Worm (Caenorhabditis elegans) whole organism, young adult: ENCODE data around the gene C01G5.3.
A peak's percentile ranks its signal among the peaks of the same experiment; 100 is the strongest.
"Not testable (repeated sequence)": the region's sequence is repeated elsewhere in the genome, so short reads cannot be mapped to it uniquely, and the experiment has no call there.

ENCODE experiments used
- B0261.1 ChIP-seq: sonication (generic microtip); optimal IDR thresholded peaks from 2 replicates; lab custom pipeline; 2016; ENCODE audit warnings: mild to moderate bottlenecking, missing genetic modification characterization, moderate library complexity, missing compliant biosample characterization
- B0336.3 ChIP-seq: fragments of 200-800 bp; sonication (Bioruptor generic); IDR thresholded peaks from 2 replicates; pipeline ENCODE4 v1.3.6; 2022; ENCODE audit warnings: missing genetic modification characterization, missing compliant biosample characterization
- F10E7.11 ChIP-seq: sonication (generic microtip); optimal IDR thresholded peaks from 2 replicates; lab custom pipeline; 2017; ENCODE audit warnings: mild to moderate bottlenecking, missing genetic modification characterization, moderate library complexity, missing compliant biosample characterization
- K11D2.4 ChIP-seq: fragments of 200-800 bp; sonication (Bioruptor generic); IDR thresholded peaks from 2 replicates; pipeline ENCODE4 v1.3.6; 2022; ENCODE audit warnings: missing genetic modification reagents, missing genetic modification characterization, missing compliant biosample characterization
- T26A5.8 ChIP-seq: sonication (generic microtip); optimal IDR thresholded peaks from 2 replicates; lab custom pipeline; 2016; ENCODE audit warnings: missing genetic modification characterization, missing compliant biosample characterization
- Y53G8AR.9 ChIP-seq: fragments of 200-800 bp; sonication (Bioruptor generic); conservative IDR thresholded peaks from 2 replicates; pipeline ENCODE4 v1.3.6; 2022; ENCODE audit warnings: missing genetic modification reagents, missing genetic modification characterization, missing compliant biosample characterization
- Y95B8A.8 ChIP-seq: fragments of 200-800 bp; sonication (Bioruptor generic); IDR thresholded peaks from 2 replicates; pipeline ENCODE4 v1.3.6; 2022; ENCODE audit warnings: missing genetic modification reagents, missing genetic modification characterization, missing compliant biosample characterization
- ZK185.1 ChIP-seq: sonication (generic microtip); optimal IDR thresholded peaks from 2 replicates; lab custom pipeline; 2016; ENCODE audit warnings: mild to moderate bottlenecking, missing genetic modification characterization, missing compliant biosample characterization; ENCODE audit not compliant: poor library complexity, severe bottlenecking
- ama-1 ChIP-seq, 3 experiments: fragments of 150-350 bp in 1 of 3; sonication (generic microtip) in 2 of 3; optimal IDR thresholded peaks; 2 replicates each; lab custom pipeline; 2014 to 2018; ENCODE audit warnings: missing biosample characterization in 2 of 3, missing genetic modification characterization in 2 of 3, missing genetic modification reagents in 2 of 3
- attf-5 ChIP-seq: fragments of 200-800 bp; sonication (Bioruptor generic); optimal IDR thresholded peaks from 2 replicates; lab custom pipeline; 2018; ENCODE audit warnings: mild to moderate bottlenecking, missing genetic modification characterization, missing compliant biosample characterization
- attf-6 ChIP-seq: fragments of 200-800 bp; sonication (Bioruptor generic); IDR thresholded peaks from 2 replicates; pipeline ENCODE4 v1.3.6; 2022; ENCODE audit warnings: missing genetic modification reagents, missing genetic modification characterization, missing compliant biosample characterization
- cebp-1 ChIP-seq, 2 experiments: fragments of 200-800 bp in 1 of 2; sonication (Bioruptor generic) in 1 of 2; sonication (generic microtip) in 1 of 2; IDR thresholded peaks in 1 of 2; optimal IDR thresholded peaks in 1 of 2; 2 replicates each; pipeline versions ENCODE4 v1.3.6 to Lab custom; 2017 to 2022; ENCODE audit warnings: missing compliant biosample characterization in 2 of 2, missing genetic modification characterization in 2 of 2, mild to moderate bottlenecking in 1 of 2, missing genetic modification reagents in 1 of 2, moderate library complexity in 1 of 2
- ceh-40 ChIP-seq: fragments of 200-800 bp; sonication (Bioruptor generic); IDR thresholded peaks from 2 replicates; pipeline ENCODE4 v1.3.6; 2022; ENCODE audit warnings: missing genetic modification characterization, missing compliant biosample characterization
- ceh-58 ChIP-seq: fragments of 200-800 bp; sonication (Bioruptor generic); IDR thresholded peaks from 2 replicates; pipeline ENCODE4 v1.3.6; 2022; ENCODE audit warnings: missing genetic modification characterization, missing compliant biosample characterization
- dox-1 ChIP-seq: fragments of 200-800 bp; sonication (Bioruptor generic); IDR thresholded peaks from 2 replicates; pipeline ENCODE4 v1.3.6; 2022; ENCODE audit warnings: missing genetic modification reagents, missing genetic modification characterization, missing compliant biosample characterization
- dpff-1 ChIP-seq: sonication (generic microtip); optimal IDR thresholded peaks from 2 replicates; lab custom pipeline; 2017; ENCODE audit warnings: mild to moderate bottlenecking, missing genetic modification characterization, missing compliant biosample characterization
- hlh-12 ChIP-seq: sonication (generic microtip); optimal IDR thresholded peaks from 2 replicates; lab custom pipeline; 2016; ENCODE audit warnings: missing genetic modification characterization, missing compliant biosample characterization
- hmg-1.2 ChIP-seq: fragments of 200-800 bp; sonication (Bioruptor generic); IDR thresholded peaks from 2 replicates; pipeline ENCODE4 v1.3.6; 2022; ENCODE audit warnings: missing genetic modification reagents, missing genetic modification characterization, missing compliant biosample characterization
- hmg-20 ChIP-seq: fragments of 200-800 bp; sonication (Bioruptor generic); IDR thresholded peaks from 2 replicates; pipeline ENCODE4 v1.3.6; 2022; ENCODE audit warnings: missing genetic modification reagents, missing genetic modification characterization, missing compliant biosample characterization
- hrde-1 ChIP-seq: sonication (generic microtip); optimal IDR thresholded peaks from 2 replicates; lab custom pipeline; 2016; ENCODE audit warnings: missing genetic modification characterization, mild to moderate bottlenecking, missing compliant biosample characterization, moderate library complexity, missing genotype, missing genetic modification reagents, borderline replicate concordance
- hsf-1 ChIP-seq: fragments of 200-800 bp; sonication (Bioruptor generic); IDR thresholded peaks from 2 replicates; pipeline ENCODE4 v1.3.6; 2022; ENCODE audit warnings: missing genetic modification reagents, missing genetic modification characterization, missing compliant biosample characterization
- lin-26 ChIP-seq: fragments of 200-800 bp; sonication (Bioruptor generic); IDR thresholded peaks from 2 replicates; pipeline ENCODE4 v1.3.6; 2022; ENCODE audit warnings: missing genetic modification reagents, missing genetic modification characterization, missing compliant biosample characterization
- madf-6 ChIP-seq: fragments of 200-800 bp; sonication (Bioruptor generic); IDR thresholded peaks from 2 replicates; pipeline ENCODE4 v1.3.6; 2022; ENCODE audit warnings: missing genetic modification reagents, missing genetic modification characterization, missing compliant biosample characterization
- mel-28 ChIP-seq: sonication (generic microtip); optimal IDR thresholded peaks from 2 replicates; lab custom pipeline; 2016; ENCODE audit warnings: borderline replicate concordance, mild to moderate bottlenecking, missing genetic modification characterization, missing compliant biosample characterization
- nfyb-1 ChIP-seq: fragments of 200-800 bp; sonication (Bioruptor generic); IDR thresholded peaks from 2 replicates; pipeline ENCODE4 v1.3.6; 2022; ENCODE audit warnings: missing genetic modification reagents, missing genetic modification characterization, missing compliant biosample characterization
- nhr-179 ChIP-seq: sonication (generic microtip); optimal IDR thresholded peaks from 2 replicates; lab custom pipeline; 2016; ENCODE audit warnings: mild to moderate bottlenecking, missing genetic modification characterization, missing compliant biosample characterization
- repo-1 ChIP-seq: sonication (generic microtip); optimal IDR thresholded peaks from 2 replicates; lab custom pipeline; 2017; ENCODE audit warnings: mild to moderate bottlenecking, missing genetic modification characterization, missing compliant biosample characterization
- rpc-1 ChIP-seq, 2 experiments: fragments of 150-350 bp in 1 of 2; sonication (generic microtip) in 1 of 2; optimal IDR thresholded peaks; 2 replicates each; lab custom pipeline; 2014 to 2018; ENCODE audit warnings: missing biosample characterization in 1 of 2, missing genetic modification characterization in 1 of 2, missing genetic modification reagents in 1 of 2, missing genotype in 1 of 2
- sdz-38 ChIP-seq: sonication (generic microtip); optimal IDR thresholded peaks from 2 replicates; lab custom pipeline; 2016; ENCODE audit warnings: missing genotype, missing genetic modification characterization, missing compliant biosample characterization
- snpc-1.3 ChIP-seq: sonication (generic microtip); optimal IDR thresholded peaks from 2 replicates; lab custom pipeline; 2017; ENCODE audit warnings: missing genetic modification characterization, mild to moderate bottlenecking, missing compliant biosample characterization, antibody characterized with exemption, moderate library complexity, missing genotype, missing genetic modification reagents; ENCODE audit not compliant: insufficient read depth
- snpc-4 ChIP-seq, 5 experiments: fragments of 150-350 bp in 1 of 5; sonication (generic microtip) in 4 of 5; optimal IDR thresholded peaks; 2 replicates each; lab custom pipeline; 2014 to 2018; ENCODE audit warnings: missing genetic modification characterization in 5 of 5, missing biosample characterization in 3 of 5, antibody characterized with exemption in 2 of 5, mild to moderate bottlenecking in 2 of 5, missing compliant biosample characterization in 2 of 5, missing genotype in 2 of 5, moderate library complexity in 2 of 5, missing genetic modification reagents in 1 of 5
- somi-1 ChIP-seq: fragments of 200-800 bp; sonication (Bioruptor generic); optimal IDR thresholded peaks from 2 replicates; lab custom pipeline; 2018; ENCODE audit warnings: mild to moderate bottlenecking, missing genetic modification characterization, missing compliant biosample characterization
- tlf-1 ChIP-seq: fragments of 200-800 bp; sonication (Bioruptor generic); optimal IDR thresholded peaks from 2 replicates; lab custom pipeline; 2018; ENCODE audit warnings: mild to moderate bottlenecking, missing genetic modification characterization, missing compliant biosample characterization
- unc-130 ChIP-seq: sonication (generic microtip); optimal IDR thresholded peaks from 2 replicates; lab custom pipeline; 2016; ENCODE audit warnings: missing genetic modification reagents, missing genetic modification characterization, missing compliant biosample characterization
- zfh-2 ChIP-seq: fragments of 200-800 bp; sonication (Bioruptor generic); conservative IDR thresholded peaks from 2 replicates; pipeline ENCODE4 v1.3.6; 2022; ENCODE audit warnings: missing genetic modification reagents, missing genetic modification characterization, missing compliant biosample characterization
- ztf-18 ChIP-seq: sonication (generic microtip); optimal IDR thresholded peaks from 2 replicates; lab custom pipeline; 2016; ENCODE audit warnings: missing genotype, mild to moderate bottlenecking, missing genetic modification characterization, missing compliant biosample characterization
- ztf-22 ChIP-seq: fragments of 200-800 bp; sonication (Bioruptor generic); optimal IDR thresholded peaks from 2 replicates; lab custom pipeline; 2018; ENCODE audit warnings: mild to moderate bottlenecking, missing genetic modification characterization, moderate library complexity, missing compliant biosample characterization
- ztf-26 ChIP-seq: sonication (generic microtip); optimal IDR thresholded peaks from 2 replicates; lab custom pipeline; 2017; ENCODE audit warnings: missing genetic modification characterization, missing compliant biosample characterization
- ztf-6 ChIP-seq: fragments of 200-800 bp; sonication (Bioruptor generic); IDR thresholded peaks from 2 replicates; pipeline ENCODE4 v1.3.6; 2022; ENCODE audit warnings: missing genetic modification reagents, missing genetic modification characterization, missing compliant biosample characterization

C01G5.3 gene

ce11 chrIV:6548609-6549008 lies 12.6 kb downstream of the C01G5.3 start, which contains the start of gene fan-1 (continued):
- TF ChIP-seq B0261.1 (tag; lab: Kevin White, UChicago): no peak
- no peak for TF ChIP-seq ztf-18 (tag; lab: Kevin White, UChicago)
- TF ChIP-seq snpc-1.3: peak; percentile 27

- TF ChIP-seq snpc-4 (GFP tag; optimal IDR thresholded peaks at IDR 0.05; lab: Kevin White, UChicago); rpc-1 (optimal IDR thresholded peaks at IDR 0.05; lab: Kevin White, UChicago): not testable (repeated sequence)
- TF ChIP-seq snpc-4 (tag; optimal IDR thresholded peaks at IDR 0.05; lab: Kevin White, UChicago) (peak in 1 of 4 experiments; percentile 5), rpc-1 (tag; optimal IDR thresholded peaks at IDR 0.05; lab: Kevin White, UChicago) (peak; percentile 57)
Observed at ce11 chrIV:6551359-6552031, 15.5 kb downstream of the C01G5.3 start.

ce11 chrIV:6552036-6552435 lies 16.0 kb downstream of the C01G5.3 start:
- no peak for TF ChIP-seq cebp-1 (GFP tag; IDR thresholded peaks at IDR 0.05; lab: Robert Waterston, UW)
- peak; percentile 27 for TF ChIP-seq cebp-1 (tag; optimal IDR thresholded peaks at IDR 0.05; lab: Kevin White, UChicago)
- no peak for TF ChIP-seq hrde-1
- TF ChIP-seq nfyb-1 (GFP tag; lab: Robert Waterston, UW): 0 out of 2 replicates have a peak, but pooled peaks have one; percentile 7
- 0 out of 2 replicates have a peak, but pooled peaks have one; percentile 12 for TF ChIP-seq hmg-1.2 (GFP tag; lab: Robert Waterston, UW)
- no peak for TF ChIP-seq attf-6
- TF ChIP-seq dpff-1 (tag; lab: Kevin White, UChicago): no peak
- TF ChIP-seq madf-6 (GFP tag; lab: Robert Waterston, UW): 0 out of 2 replicates have a peak, but pooled peaks have one; percentile 29
- peak; percentile 56 for TF ChIP-seq repo-1
- no peak for TF ChIP-seq hlh-12 (tag; lab: Kevin White, UChicago)
- no peak for TF ChIP-seq sdz-38 (tag; lab: Kevin White, UChicago)
- TF ChIP-seq snpc-4 (GFP tag; optimal IDR thresholded peaks at IDR 0.05; lab: Kevin White, UChicago): no peak
- peak in 1 of 4 experiments; percentile 9 for TF ChIP-seq snpc-4 (tag; optimal IDR thresholded peaks at IDR 0.05; lab: Kevin White, UChicago)
- no peak for TF ChIP-seq ama-1 (optimal IDR thresholded peaks at IDR 0.05; lab: Kevin White, UChicago)
- no peak for TF ChIP-seq ama-1 (GFP tag; optimal IDR thresholded peaks at IDR 0.05; lab: Kevin White, UChicago)
- no peak for TF ChIP-seq zfh-2
- TF ChIP-seq nhr-179 (tag; lab: Kevin White, UChicago): no peak
- TF ChIP-seq ceh-40 (GFP tag; lab: Robert Waterston, UW): no peak
- TF ChIP-seq Y95B8A.8 (GFP tag; lab: Robert Waterston, UW): 0 out of 2 replicates have a peak, but pooled peaks have one; percentile 22
- peak; percentile 6 for TF ChIP-seq ztf-22 (GFP tag; lab: Kevin White, UChicago)
- TF ChIP-seq hsf-1 (GFP tag; lab: Robert Waterston, UW): 0 out of 2 replicates have a peak, but pooled peaks have one; percentile 10
- no peak for TF ChIP-seq ztf-6 (GFP tag; lab: Robert Waterston, UW)
- 0 out of 2 replicates have a peak, but pooled peaks have one; percentile 23 for TF ChIP-seq Y53G8AR.9 (GFP tag; lab: Robert Waterston, UW)
- TF ChIP-seq K11D2.4: no peak
- TF ChIP-seq attf-5 (GFP tag; lab: Kevin White, UChicago): no peak
- TF ChIP-seq B0336.3 (GFP tag; lab: Robert Waterston, UW): peak; percentile 48; the same call in 1 of the 2 replicates
- TF ChIP-seq somi-1 (GFP tag; lab: Kevin White, UChicago): no peak

ce11 chrIV:6554865-6555264 lies 18.9 kb downstream of the C01G5.3 start:
- no peak for TF ChIP-seq T26A5.8
- TF ChIP-seq ZK185.1 (tag; lab: Kevin White, UChicago): no peak
- TF ChIP-seq hmg-20 (GFP tag; lab: Robert Waterston, UW): no peak
- no peak for TF ChIP-seq dox-1 (GFP tag; lab: Robert Waterston, UW)
- TF ChIP-seq attf-6: no peak
- no peak for TF ChIP-seq lin-26 (GFP tag; lab: Robert Waterston, UW)
- no peak for TF ChIP-seq cebp-1 (GFP tag; IDR thresholded peaks at IDR 0.05; lab: Robert Waterston, UW)
- peak; percentile 31 for TF ChIP-seq cebp-1 (tag; optimal IDR thresholded peaks at IDR 0.05; lab: Kevin White, UChicago)
- no peak for TF ChIP-seq ceh-58 (GFP tag; lab: Robert Waterston, UW)
- no peak for TF ChIP-seq somi-1 (GFP tag; lab: Kevin White, UChicago)
- no peak for TF ChIP-seq ztf-26 (tag; lab: Kevin White, UChicago)
- no peak for TF ChIP-seq unc-130
- 0 out of 2 replicates have a peak, but pooled peaks have one; percentile 46 for TF ChIP-seq Y95B8A.8 (GFP tag; lab: Robert Waterston, UW)
- TF ChIP-seq tlf-1 (GFP tag; lab: Kevin White, UChicago): no peak
- no peak for TF ChIP-seq F10E7.11 (tag; lab: Kevin White, UChicago)
- no peak for TF ChIP-seq mel-28
- no peak for TF ChIP-seq repo-1
- peak; percentile 61; the same call in 1 of the 2 replicates for TF ChIP-seq B0336.3 (GFP tag; lab: Robert Waterston, UW)
